Fruit fly (Drosophila melanogaster) whole organism, embryonic: ENCODE results near the gene mRpL3.

Experiments used
- CG12744 ChIP-seq: fragments of 200-800 bp; sonication (Bioruptor generic); optimal IDR thresholded peaks from 2 replicates; lab custom pipeline; 2016; ENCODE audit warnings: missing biosample characterization, missing genetic modification characterization
- CG13894 ChIP-seq: fragments of 200-800 bp; sonication (Bioruptor generic); optimal IDR thresholded peaks from 3 replicates; lab custom pipeline; 2018; ENCODE audit warnings: missing biosample characterization, mild to moderate bottlenecking, missing genetic modification characterization, moderate library complexity
- CG14441 ChIP-seq: fragments of 200-800 bp; sonication (Bioruptor generic); IDR thresholded peaks from 2 replicates; pipeline ENCODE4 v1.3.6; 2022; ENCODE audit warnings: missing biosample characterization, missing genetic modification characterization
- CG1529 ChIP-seq: fragments of 200-800 bp; sonication (Bioruptor generic); optimal IDR thresholded peaks from 3 replicates; lab custom pipeline; 2018; ENCODE audit warnings: missing biosample characterization, missing genetic modification characterization
- CG15696 ChIP-seq: fragments of 200-800 bp; sonication (Bioruptor generic); optimal IDR thresholded peaks from 2 replicates; lab custom pipeline; 2019; ENCODE audit warnings: missing biosample characterization, mild to moderate bottlenecking, missing genetic modification characterization, moderate library complexity
- CG1602 ChIP-seq: fragments of 200-800 bp; sonication (Bioruptor generic); optimal IDR thresholded peaks from 3 replicates; lab custom pipeline; 2016; ENCODE audit warnings: missing biosample characterization, missing genetic modification characterization
- CG17328 ChIP-seq: fragments of 200-800 bp; sonication (Bioruptor generic); IDR thresholded peaks from 2 replicates; pipeline ENCODE4 v1.3.6; 2022; ENCODE audit warnings: missing biosample characterization, missing genetic modification characterization
- CG17361 ChIP-seq: fragments of 200-800 bp; sonication (Bioruptor generic); IDR thresholded peaks from 3 replicates; pipeline ENCODE4 v1.3.6; 2022; ENCODE audit warnings: missing biosample characterization, missing genetic modification characterization
- CG17912 ChIP-seq: fragments of 200-800 bp; sonication (Bioruptor generic); optimal IDR thresholded peaks from 2 replicates; lab custom pipeline; 2018; ENCODE audit warnings: missing biosample characterization, mild to moderate bottlenecking, missing genetic modification characterization
- CG2199 ChIP-seq: fragments of 200-800 bp; sonication (Bioruptor generic); IDR thresholded peaks from 3 replicates; pipeline ENCODE4 v1.3.6; 2022; ENCODE audit warnings: missing biosample characterization, missing genetic modification characterization
- CG31224 ChIP-seq: fragments of 200-800 bp; sonication (Bioruptor generic); IDR thresholded peaks from 2 replicates; pipeline ENCODE4 v1.3.6; 2022; ENCODE audit warnings: missing biosample characterization, missing genetic modification characterization
- CG3163 ChIP-seq: fragments of 200-800 bp; sonication (Bioruptor generic); optimal IDR thresholded peaks from 3 replicates; lab custom pipeline; 2016; ENCODE audit warnings: missing biosample characterization, missing genetic modification characterization
- CG4730 ChIP-seq: fragments of 200-800 bp; sonication (Bioruptor generic); IDR thresholded peaks from 2 replicates; pipeline ENCODE4 v1.3.6; 2022; ENCODE audit warnings: missing biosample characterization, missing genetic modification characterization
- CG6654 ChIP-seq: fragments of 200-800 bp; sonication (Bioruptor generic); optimal IDR thresholded peaks from 2 replicates; lab custom pipeline; 2017; ENCODE audit warnings: missing biosample characterization, mild to moderate bottlenecking, missing genetic modification characterization
- CG6689 ChIP-seq: fragments of 200-800 bp; sonication (Bioruptor generic); IDR thresholded peaks from 2 replicates; pipeline ENCODE4 v1.3.6; 2022; ENCODE audit warnings: missing biosample characterization, missing genetic modification characterization
- CG6854 ChIP-seq: fragments of 200-800 bp; sonication (Bioruptor generic); optimal IDR thresholded peaks from 3 replicates; lab custom pipeline; 2017; ENCODE audit warnings: missing biosample characterization, mild to moderate bottlenecking, missing genetic modification characterization
- CG7271 ChIP-seq: fragments of 200-800 bp; sonication (Bioruptor generic); optimal IDR thresholded peaks from 2 replicates; lab custom pipeline; 2018; ENCODE audit warnings: missing biosample characterization, mild to moderate bottlenecking, missing genetic modification characterization, moderate library complexity
- CG7556 ChIP-seq: fragments of 200-800 bp; sonication (Bioruptor generic); optimal IDR thresholded peaks from 2 replicates; lab custom pipeline; 2017; ENCODE audit warnings: missing biosample characterization, mild to moderate bottlenecking, missing genetic modification characterization
- CG9215 ChIP-seq: fragments of 200-800 bp; sonication (Bioruptor generic); IDR thresholded peaks from 2 replicates; pipeline ENCODE4 v1.3.6; 2022; ENCODE audit warnings: missing biosample characterization, missing genetic modification characterization
- CG9797 ChIP-seq: fragments of 200-800 bp; sonication (Bioruptor generic); optimal IDR thresholded peaks from 3 replicates; lab custom pipeline; 2018; ENCODE audit warnings: missing biosample characterization, mild to moderate bottlenecking, missing genetic modification characterization
- CHES-1-like ChIP-seq: fragments of 200-800 bp; sonication (Bioruptor generic); optimal IDR thresholded peaks from 2 replicates; lab custom pipeline; 2016; ENCODE audit warnings: missing biosample characterization, missing genetic modification characterization
- Chrac-16 ChIP-seq: fragments of 200-800 bp; sonication (Bioruptor generic); optimal IDR thresholded peaks from 3 replicates; lab custom pipeline; 2016; ENCODE audit warnings: missing biosample characterization, missing genetic modification characterization
- Dll ChIP-seq: fragments of 200-800 bp; sonication (Bioruptor generic); IDR thresholded peaks from 4 replicates; pipeline ENCODE4 v1.3.6; 2022; ENCODE audit warnings: missing biosample characterization, missing genetic modification characterization; ENCODE audit not compliant: partially characterized antibody
- Dref ChIP-seq: fragments of 200-800 bp; sonication (Bioruptor generic); IDR thresholded peaks from 2 replicates; pipeline ENCODE4 v1.3.6; 2022; ENCODE audit warnings: missing biosample characterization, missing genetic modification characterization
- Elba2 ChIP-seq: fragments of 200-800 bp; sonication (Bioruptor generic); optimal IDR thresholded peaks from 3 replicates; lab custom pipeline; 2016; ENCODE audit warnings: missing biosample characterization, missing genetic modification characterization
- H2.0 ChIP-seq: fragments of 200-800 bp; sonication (Bioruptor generic); IDR thresholded peaks from 2 replicates; pipeline ENCODE4 v1.3.6; 2022; ENCODE audit warnings: missing biosample characterization, missing genetic modification characterization
- HLH54F ChIP-seq: fragments of 200-800 bp; sonication (Bioruptor generic); optimal IDR thresholded peaks from 3 replicates; lab custom pipeline; 2016; ENCODE audit warnings: missing biosample characterization, missing genetic modification characterization
- Hand ChIP-seq: fragments of 200-800 bp; sonication (Bioruptor generic); optimal IDR thresholded peaks from 2 replicates; lab custom pipeline; 2017; ENCODE audit warnings: mild to moderate bottlenecking, missing biosample characterization, missing genetic modification reagents, missing genetic modification characterization
- Meics ChIP-seq: fragments of 200-800 bp; sonication (Bioruptor generic); optimal IDR thresholded peaks from 2 replicates; lab custom pipeline; 2017; ENCODE audit warnings: missing biosample characterization, mild to moderate bottlenecking, missing genetic modification characterization
- NC2β ChIP-seq: fragments of 200-800 bp; sonication (Bioruptor generic); optimal IDR thresholded peaks from 2 replicates; lab custom pipeline; 2016; ENCODE audit warnings: missing biosample characterization, missing genetic modification characterization
- Neu2 ChIP-seq: fragments of 200-800 bp; sonication (Bioruptor generic); optimal IDR thresholded peaks from 3 replicates; lab custom pipeline; 2016; ENCODE audit warnings: missing biosample characterization, missing genetic modification characterization, borderline replicate concordance
- Nf-YB ChIP-seq: fragments of 200-800 bp; sonication (Bioruptor generic); optimal IDR thresholded peaks from 3 replicates; lab custom pipeline; 2019; ENCODE audit warnings: missing biosample characterization, mild to moderate bottlenecking, missing genetic modification characterization, moderate library complexity
- Spps ChIP-seq: fragments of 200-800 bp; sonication (Bioruptor generic); optimal IDR thresholded peaks from 2 replicates; lab custom pipeline; 2018; ENCODE audit warnings: missing biosample characterization, mild to moderate bottlenecking, missing genetic modification characterization
- TFAM ChIP-seq: fragments of 200-800 bp; sonication (Bioruptor generic); optimal IDR thresholded peaks from 2 replicates; lab custom pipeline; 2017; ENCODE audit warnings: missing biosample characterization, missing genetic modification characterization, inconsistent platforms
- Tbp ChIP-seq: fragments of >200 bp; optimal IDR thresholded peaks from 2 replicates; lab custom pipeline; 2018; ENCODE audit warnings: missing biosample characterization, missing genetic modification characterization
- bowl ChIP-seq: fragments of 200-800 bp; sonication (Bioruptor generic); IDR thresholded peaks from 2 replicates; pipeline ENCODE4 v1.3.6; 2022; ENCODE audit warnings: missing biosample characterization, missing genetic modification characterization
- crol ChIP-seq: fragments of 200-800 bp; sonication (Bioruptor generic); IDR thresholded peaks from 2 replicates; pipeline ENCODE4 v1.3.6; 2022; ENCODE audit warnings: missing biosample characterization, missing genetic modification characterization
- crp ChIP-seq, 2 experiments: fragments of 200-800 bp; sonication (Bioruptor generic); optimal IDR thresholded peaks; 2 replicates in 1 of 2; 3 replicates in 1 of 2; lab custom pipeline; 2017; ENCODE audit warnings: missing biosample characterization in 2 of 2, missing genetic modification characterization in 2 of 2, mild to moderate bottlenecking in 1 of 2, moderate library complexity in 1 of 2
- danr ChIP-seq: fragments of 200-800 bp; sonication (Bioruptor generic); IDR thresholded peaks from 2 replicates; pipeline ENCODE4 v1.3.6; 2022; ENCODE audit warnings: missing biosample characterization, missing genetic modification characterization
- eve ChIP-seq, 2 experiments: fragments of >200 bp; optimal IDR thresholded peaks; 2 replicates each; lab custom pipeline; 2017; ENCODE audit warnings: missing biosample characterization in 2 of 2, missing genetic modification characterization in 2 of 2
- fu2 ChIP-seq: fragments of 200-800 bp; sonication (Bioruptor generic); optimal IDR thresholded peaks from 2 replicates; lab custom pipeline; 2016; ENCODE audit warnings: missing biosample characterization, missing genetic modification characterization
- hbn ChIP-seq: fragments of 200-800 bp; sonication (Bioruptor generic); IDR thresholded peaks from 2 replicates; pipeline ENCODE4 v1.3.6; 2022; ENCODE audit warnings: missing biosample characterization, missing genetic modification characterization; ENCODE audit not compliant: partially characterized antibody
- hkb ChIP-seq, 2 experiments: fragments of 200-800 bp in 1 of 2; fragments of >200 bp in 1 of 2; sonication (Bioruptor generic) in 1 of 2; IDR thresholded peaks in 1 of 2; optimal IDR thresholded peaks in 1 of 2; 2 replicates each; pipeline versions ENCODE4 v1.3.6 to Lab custom; 2017 to 2022; ENCODE audit warnings: missing biosample characterization in 1 of 2, missing genetic modification characterization in 1 of 2
- lbe ChIP-seq: fragments of 200-800 bp; sonication (Bioruptor generic); optimal IDR thresholded peaks from 2 replicates; lab custom pipeline; 2016; ENCODE audit warnings: missing biosample characterization, mild to moderate bottlenecking, missing genetic modification characterization
- nau ChIP-seq: fragments of 200-800 bp; sonication (Bioruptor generic); optimal IDR thresholded peaks from 3 replicates; lab custom pipeline; 2017; ENCODE audit warnings: missing biosample characterization, mild to moderate bottlenecking, missing genetic modification characterization, missing genetic modification reagents
- pfk ChIP-seq: fragments of 200-800 bp; sonication (Bioruptor generic); optimal IDR thresholded peaks from 2 replicates; lab custom pipeline; 2018; ENCODE audit warnings: missing biosample characterization, mild to moderate bottlenecking, missing genetic modification characterization, moderate library complexity
- ro ChIP-seq: fragments of 200-800 bp; sonication (Bioruptor generic); IDR thresholded peaks from 2 replicates; pipeline ENCODE4 v1.3.6; 2022; ENCODE audit warnings: missing biosample characterization, missing genetic modification characterization
- salm ChIP-seq: fragments of 200-800 bp; sonication (Bioruptor generic); optimal IDR thresholded peaks from 2 replicates; lab custom pipeline; 2018; ENCODE audit warnings: missing biosample characterization, mild to moderate bottlenecking, missing genetic modification characterization
- stwl ChIP-seq: fragments of 200-800 bp; sonication (Bioruptor generic); optimal IDR thresholded peaks from 3 replicates; lab custom pipeline; 2018; ENCODE audit warnings: missing biosample characterization, mild to moderate bottlenecking, missing genetic modification characterization, moderate library complexity
- twi ChIP-seq: fragments of 200-800 bp; optimal IDR thresholded peaks from 2 replicates; lab custom pipeline; 2019; ENCODE audit warnings: missing biosample characterization, mild to moderate bottlenecking, missing genetic modification characterization, moderate library complexity
- wdn ChIP-seq: fragments of 200-800 bp; sonication (Bioruptor generic); IDR thresholded peaks from 2 replicates; pipeline ENCODE4 v1.3.6; 2022; ENCODE audit warnings: missing biosample characterization, missing genetic modification characterization

The mRpL3 gene

DNA sequence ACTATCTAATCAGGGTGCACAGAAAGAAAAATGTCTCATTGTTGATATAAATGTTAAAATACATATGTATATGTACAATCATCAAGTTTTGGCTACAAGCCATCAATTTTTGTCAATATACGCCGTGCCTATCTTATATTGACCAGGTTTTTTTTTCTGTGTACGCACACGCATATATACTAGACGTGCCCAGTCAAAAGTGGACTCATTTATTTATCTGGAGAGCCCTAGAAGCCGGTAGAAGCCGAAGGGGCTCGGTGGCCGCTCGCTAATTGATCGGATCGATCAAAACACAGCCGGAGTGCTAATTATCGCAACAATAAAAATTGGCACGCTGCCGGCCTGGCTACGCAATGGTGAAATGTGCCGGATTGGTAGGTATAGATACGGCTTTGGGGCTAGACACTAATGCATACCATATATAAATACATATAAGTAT is 20.7 kb upstream of the mRpL3 start (continued):
- TF ChIP-seq CG12744 (GFP tag; lab: Kevin White, UChicago) (peak; percentile 51), pfk (GFP tag; lab: Kevin White, UChicago) (no peak), Neu2 (GFP tag; lab: Kevin White, UChicago) (no peak), Nf-YB (GFP tag; lab: Kevin White, UChicago) (peak; percentile 44), HLH54F (GFP tag; lab: Kevin White, UChicago) (peak; percentile 62), CG4730 (GFP tag; lab: Robert Waterston, UW) (peak; percentile 53; the same call in 1 of the 2 replicates), salm (tag; lab: Kevin White, UChicago) (peak; percentile 55), stwl (tag; lab: Kevin White, UChicago) (no peak), CG15696 (no peak), CG6689 (GFP tag; lab: Robert Waterston, UW) (peak; percentile 60), CG7271 (tag; lab: Kevin White, UChicago) (no peak), Spps (tag; lab: Kevin White, UChicago) (no peak), Dref (GFP tag; lab: Robert Waterston, UW) (no peak), Hand (peak; percentile 76), CG7556 (GFP tag; lab: Kevin White, UChicago) (peak; percentile 66), CG3163 (GFP tag; lab: Kevin White, UChicago) (no peak), CG1602 (GFP tag; lab: Kevin White, UChicago) (peak; percentile 59), CHES-1-like (peak; percentile 50), CG17361 (GFP tag; lab: Robert Waterston, UW) (peak; percentile 59), CG1529 (GFP tag; lab: Kevin White, UChicago) (peak; percentile 30), danr (GFP tag; lab: Robert Waterston, UW) (no peak), bowl (GFP tag; lab: Robert Waterston, UW) (no peak; the same call in 1 of the 2 replicates), Elba2 (no peak), eve (GFP tag; optimal IDR thresholded peaks at IDR 0.05; lab: Kevin White, UChicago) (no peak), Chrac-16 (GFP tag; lab: Kevin White, UChicago) (peak; percentile 63), twi (tag; lab: Kevin White, UChicago) (no peak), ro (GFP tag; lab: Robert Waterston, UW) (no peak), hkb (optimal IDR thresholded peaks at IDR 0.05; lab: Kevin White, UChicago) (no peak), hkb (GFP tag; IDR thresholded peaks at IDR 0.05; lab: Robert Waterston, UW) (peak; percentile 82), Meics (GFP tag; lab: Kevin White, UChicago) (peak; percentile 85), Tbp (GFP tag; lab: Kevin White, UChicago) (no peak), TFAM (GFP tag; lab: Kevin White, UChicago) (no peak), CG6854 (GFP tag; lab: Kevin White, UChicago) (peak; percentile 55), H2.0 (GFP tag; lab: Robert Waterston, UW) (0 out of 2 replicates have a peak, but pooled peaks have one; percentile 33), wdn (GFP tag; lab: Robert Waterston, UW) (peak; percentile 69), CG13894 (tag; lab: Kevin White, UChicago) (peak; percentile 79), CG31224 (GFP tag; lab: Robert Waterston, UW) (peak; percentile 65), NC2β (GFP tag; lab: Kevin White, UChicago) (peak; percentile 45), CG6654 (GFP tag; lab: Kevin White, UChicago) (no peak), hbn (GFP tag; lab: Robert Waterston, UW) (no peak), fu2 (peak; percentile 37), Dll (GFP tag; lab: Robert Waterston, UW) (no peak), CG9215 (peak; percentile 71), crol (GFP tag; lab: Robert Waterston, UW) (no peak), CG17328 (GFP tag; lab: Robert Waterston, UW) (peak; percentile 70), lbe (peak; percentile 79), CG2199 (GFP tag; lab: Robert Waterston, UW) (no peak), CG17912 (GFP tag; lab: Kevin White, UChicago) (no peak), CG14441 (GFP tag; lab: Robert Waterston, UW) (peak; percentile 84), crp (GFP tag; optimal IDR thresholded peaks at IDR 0.05; lab: Kevin White, UChicago) (peak in 1 of 2 experiments; percentile 21), CG9797 (no peak), nau (GFP tag; lab: Kevin White, UChicago) (no peak)
